Fruit fly (Drosophila melanogaster): ENCODE data around the gene Adsl.

- TF ChIP-seq EcR (GFP tag; optimal IDR thresholded peaks at IDR 0.05) (no peak), CG17806 (tag; optimal IDR thresholded peaks at IDR 0.05) (no peak), CG15710 (tag; optimal IDR thresholded peaks at IDR 0.05) (no peak), CG34367 (tag; optimal IDR thresholded peaks at IDR 0.05) (no peak)
These were observed 12.3 kb downstream of the Adsl start for dm6 chr3R:17008675-17009022.
